Fruit fly (Drosophila melanogaster) whole organism, prepupa: ENCODE measurements around the gene lectin-37Db.

Source experiments
- Blimp-1 ChIP-seq: fragments of 200-800 bp; sonication (Bioruptor generic); optimal IDR thresholded peaks from 3 replicates; lab custom pipeline; 2017; ENCODE audit warnings: missing biosample characterization, missing genetic modification characterization, mild to moderate bottlenecking, moderate library complexity, missing genetic modification reagents
- CG10631 ChIP-seq: fragments of 200-800 bp; sonication (Bioruptor generic); optimal IDR thresholded peaks from 2 replicates; lab custom pipeline; 2016; ENCODE audit warnings: missing biosample characterization, missing genetic modification characterization
- CG10669 ChIP-seq: fragments of 200-800 bp; sonication (Bioruptor generic); optimal IDR thresholded peaks from 3 replicates; lab custom pipeline; 2018; ENCODE audit warnings: missing biosample characterization, mild to moderate bottlenecking, missing genetic modification characterization, moderate library complexity
- CG11294 ChIP-seq: fragments of 200-800 bp; sonication (Bioruptor generic); IDR thresholded peaks from 2 replicates; pipeline ENCODE4 v1.3.6; 2022; ENCODE audit warnings: missing biosample characterization, missing genetic modification characterization
- CG11762 ChIP-seq: fragments of 200-800 bp; sonication (Bioruptor generic); optimal IDR thresholded peaks from 3 replicates; lab custom pipeline; 2016; ENCODE audit warnings: missing biosample characterization, missing genetic modification characterization; ENCODE audit not compliant: insufficient read depth
- CG11902 ChIP-seq: fragments of 200-800 bp; sonication (Bioruptor generic); optimal IDR thresholded peaks from 3 replicates; lab custom pipeline; 2016; ENCODE audit warnings: missing biosample characterization, missing genetic modification characterization
- CG15336 ChIP-seq: fragments of 200-800 bp; sonication (Bioruptor generic); IDR thresholded peaks from 2 replicates; pipeline ENCODE4 v1.3.6; 2022; ENCODE audit warnings: missing biosample characterization, missing genetic modification characterization
- CG16779 ChIP-seq: fragments of 200-800 bp; sonication (Bioruptor generic); optimal IDR thresholded peaks from 3 replicates; lab custom pipeline; 2017; ENCODE audit warnings: missing biosample characterization, mild to moderate bottlenecking, missing genetic modification characterization
- CG3032 ChIP-seq: fragments of 200-800 bp; optimal IDR thresholded peaks from 2 replicates; lab custom pipeline; 2019; ENCODE audit warnings: missing biosample characterization, mild to moderate bottlenecking, missing genetic modification characterization, moderate library complexity
- CG31627 ChIP-seq: fragments of 200-800 bp; sonication (Bioruptor generic); optimal IDR thresholded peaks from 3 replicates; lab custom pipeline; 2016; ENCODE audit warnings: missing biosample characterization, missing genetic modification characterization
- CG34406 ChIP-seq: fragments of 200-800 bp; sonication (Bioruptor generic); optimal IDR thresholded peaks from 3 replicates; lab custom pipeline; 2016; ENCODE audit warnings: missing biosample characterization, missing genetic modification characterization
- CG4318 ChIP-seq: fragments of 200-800 bp; sonication (Bioruptor generic); optimal IDR thresholded peaks from 3 replicates; lab custom pipeline; 2017; ENCODE audit warnings: missing biosample characterization, mild to moderate bottlenecking, missing genetic modification characterization
- CG6276 ChIP-seq: fragments of 200-800 bp; sonication (Bioruptor generic); optimal IDR thresholded peaks from 2 replicates; lab custom pipeline; 2017; ENCODE audit warnings: missing biosample characterization, mild to moderate bottlenecking, missing genetic modification characterization
- CG6808 ChIP-seq: fragments of 200-800 bp; sonication (Bioruptor generic); optimal IDR thresholded peaks from 3 replicates; lab custom pipeline; 2017; ENCODE audit warnings: missing biosample characterization, missing genetic modification characterization, mild to moderate bottlenecking, moderate library complexity, missing genetic modification reagents
- CG6854 ChIP-seq: fragments of 200-800 bp; sonication (Bioruptor generic); optimal IDR thresholded peaks from 2 replicates; lab custom pipeline; 2017; ENCODE audit warnings: missing biosample characterization, mild to moderate bottlenecking, missing genetic modification characterization
- CG7368 ChIP-seq: fragments of 200-800 bp; sonication (Bioruptor generic); optimal IDR thresholded peaks from 3 replicates; lab custom pipeline; 2016; ENCODE audit warnings: missing biosample characterization, missing genetic modification characterization
- CG8119 ChIP-seq: fragments of 200-800 bp; sonication (Bioruptor generic); IDR thresholded peaks from 3 replicates; pipeline ENCODE4 v1.3.6; 2022; ENCODE audit warnings: missing biosample characterization, missing genetic modification characterization
- CG8319 ChIP-seq: fragments of 200-800 bp; sonication (Bioruptor generic); optimal IDR thresholded peaks from 3 replicates; lab custom pipeline; 2016; ENCODE audit warnings: missing biosample characterization, missing genetic modification characterization
- CG8632 ChIP-seq: fragments of 200-800 bp; sonication (Bioruptor generic); optimal IDR thresholded peaks from 3 replicates; lab custom pipeline; 2016; ENCODE audit warnings: missing biosample characterization, missing genetic modification characterization
- Eip75B ChIP-seq: fragments of 200-800 bp; sonication (Bioruptor generic); optimal IDR thresholded peaks from 3 replicates; lab custom pipeline; 2016; ENCODE audit warnings: missing biosample characterization, missing genetic modification characterization
- Eip78C ChIP-seq: fragments of 200-800 bp; sonication (Bioruptor generic); peaks from one replicate; lab custom pipeline; 2016; ENCODE audit warnings: missing biosample characterization, missing genetic modification characterization
- Eip93F ChIP-seq: fragments of 200-800 bp; sonication (Bioruptor generic); optimal IDR thresholded peaks from 2 replicates; lab custom pipeline; 2016; ENCODE audit warnings: missing biosample characterization, mild to moderate bottlenecking, missing genetic modification characterization
- Ets96B ChIP-seq: fragments of 200-800 bp; optimal IDR thresholded peaks from 2 replicates; lab custom pipeline; 2019; ENCODE audit warnings: missing biosample characterization, mild to moderate bottlenecking, missing genetic modification characterization, moderate library complexity
- Gug ChIP-seq: fragments of 200-800 bp; sonication (Bioruptor generic); IDR thresholded peaks from 2 replicates; pipeline ENCODE4 v1.3.6; 2022; ENCODE audit warnings: missing biosample characterization, missing genetic modification characterization
- Hr38 ChIP-seq: sonication (Bioruptor generic); optimal IDR thresholded peaks from 2 replicates; lab custom pipeline; 2016; ENCODE audit warnings: missing biosample characterization, missing genetic modification characterization
- Hr39 ChIP-seq: fragments of 200-800 bp; sonication (Bioruptor generic); optimal IDR thresholded peaks from 2 replicates; lab custom pipeline; 2016; ENCODE audit warnings: missing biosample characterization, missing genetic modification characterization
- Hr4 ChIP-seq: fragments of 200-800 bp; sonication (Bioruptor generic); optimal IDR thresholded peaks from 3 replicates; lab custom pipeline; 2016; ENCODE audit warnings: missing biosample characterization, missing genetic modification characterization
- Lpt ChIP-seq: fragments of 200-800 bp; sonication (Bioruptor generic); optimal IDR thresholded peaks from 3 replicates; lab custom pipeline; 2016; ENCODE audit warnings: missing biosample characterization, missing genetic modification characterization
- Met ChIP-seq: fragments of 200-800 bp; sonication (Bioruptor generic); optimal IDR thresholded peaks from 3 replicates; lab custom pipeline; 2016; ENCODE audit warnings: missing biosample characterization, missing genetic modification characterization
- OdsH ChIP-seq: fragments of 200-800 bp; sonication (Bioruptor generic); optimal IDR thresholded peaks from 3 replicates; lab custom pipeline; 2016; ENCODE audit warnings: missing biosample characterization, missing genetic modification characterization
- Smox ChIP-seq: fragments of 200-800 bp; sonication (Bioruptor generic); optimal IDR thresholded peaks from 3 replicates; lab custom pipeline; 2016; ENCODE audit warnings: missing biosample characterization, missing genetic modification characterization
- Sox102F ChIP-seq: fragments of 200-800 bp; sonication (Bioruptor generic); optimal IDR thresholded peaks from 2 replicates; lab custom pipeline; 2016; ENCODE audit warnings: missing biosample characterization, mild to moderate bottlenecking, missing genetic modification characterization
- Sox15 ChIP-seq: fragments of 200-800 bp; sonication (Bioruptor generic); optimal IDR thresholded peaks from 3 replicates; lab custom pipeline; 2016; ENCODE audit warnings: missing biosample characterization, missing genetic modification characterization
- achi ChIP-seq: fragments of 200-800 bp; sonication (Bioruptor generic); optimal IDR thresholded peaks from 3 replicates; lab custom pipeline; 2016; ENCODE audit warnings: missing biosample characterization, missing genetic modification characterization
- acj6 ChIP-seq: fragments of 200-800 bp; sonication (Bioruptor generic); optimal IDR thresholded peaks from 3 replicates; lab custom pipeline; 2016; ENCODE audit warnings: missing biosample characterization, missing genetic modification characterization
- cyc ChIP-seq: fragments of 200-800 bp; sonication (Bioruptor generic); optimal IDR thresholded peaks from 3 replicates; lab custom pipeline; 2016; ENCODE audit warnings: missing biosample characterization, missing genetic modification characterization
- dac ChIP-seq: fragments of 200-800 bp; sonication (Bioruptor generic); optimal IDR thresholded peaks from 2 replicates; lab custom pipeline; 2017; ENCODE audit warnings: missing biosample characterization, mild to moderate bottlenecking, missing genetic modification characterization
- dsx ChIP-seq: fragments of 200-800 bp; optimal IDR thresholded peaks from 3 replicates; lab custom pipeline; 2019; ENCODE audit warnings: missing biosample characterization, mild to moderate bottlenecking, missing genetic modification characterization, moderate library complexity; ENCODE audit not compliant: poor library complexity, severe bottlenecking
- fd85E ChIP-seq: fragments of 200-800 bp; sonication (Bioruptor generic); optimal IDR thresholded peaks from 3 replicates; lab custom pipeline; 2016; ENCODE audit warnings: missing biosample characterization, missing genetic modification characterization
- fkh ChIP-seq: fragments of 200-800 bp; sonication (Bioruptor generic); optimal IDR thresholded peaks from 3 replicates; lab custom pipeline; 2017; ENCODE audit warnings: missing biosample characterization, mild to moderate bottlenecking, missing genetic modification characterization, moderate library complexity
- lz ChIP-seq: fragments of 200-800 bp; sonication (Bioruptor generic); optimal IDR thresholded peaks from 3 replicates; lab custom pipeline; 2016; ENCODE audit warnings: missing biosample characterization, missing genetic modification characterization
- net ChIP-seq: fragments of 200-800 bp; sonication (Bioruptor generic); optimal IDR thresholded peaks from 3 replicates; lab custom pipeline; 2016; ENCODE audit warnings: missing biosample characterization, missing genetic modification characterization
- salr ChIP-seq, 2 experiments: fragments of 200-800 bp; sonication (Bioruptor generic); optimal IDR thresholded peaks; 3 replicates each; lab custom pipeline; 2016 to 2018; ENCODE audit warnings: missing biosample characterization in 2 of 2, missing genetic modification characterization in 2 of 2, mild to moderate bottlenecking in 1 of 2
- spab ChIP-seq: fragments of 200-800 bp; sonication (Bioruptor generic); optimal IDR thresholded peaks from 2 replicates; lab custom pipeline; 2017; ENCODE audit warnings: missing biosample characterization, mild to moderate bottlenecking, missing genetic modification characterization, missing genetic modification reagents
- svp ChIP-seq: fragments of 200-800 bp; sonication (Bioruptor generic); peaks from one replicate; lab custom pipeline; 2016; ENCODE audit warnings: missing biosample characterization, missing genetic modification characterization
- topi ChIP-seq: fragments of 200-800 bp; sonication (Bioruptor generic); optimal IDR thresholded peaks from 3 replicates; lab custom pipeline; 2016; ENCODE audit warnings: missing biosample characterization, missing genetic modification characterization
- vri ChIP-seq: fragments of 200-800 bp; sonication (Bioruptor generic); optimal IDR thresholded peaks from 3 replicates; lab custom pipeline; 2016; ENCODE audit warnings: missing biosample characterization, mild to moderate bottlenecking, missing genetic modification characterization

lectin-37Db gene

DNA sequence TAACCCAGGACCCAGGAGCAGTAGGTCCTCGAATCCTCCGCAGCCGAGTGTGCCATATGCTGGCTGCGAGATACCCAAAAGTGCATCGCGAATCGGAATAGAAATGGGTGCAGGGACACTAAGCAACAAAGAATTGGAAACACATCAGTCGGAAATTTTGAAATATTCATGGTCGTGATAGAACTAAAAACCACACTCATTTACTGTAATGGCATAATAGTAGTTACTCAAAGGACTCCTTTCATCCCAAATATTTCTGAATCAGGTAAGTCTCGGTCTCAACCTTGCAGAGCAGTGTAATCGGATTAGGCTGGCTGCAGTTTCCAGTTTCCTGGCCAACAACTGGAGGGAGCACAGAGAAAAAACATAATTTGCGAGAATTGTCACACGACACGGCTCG is 42.7 kb upstream of the lectin-37Db start (continued):
- TF ChIP-seq lz (GFP tag; lab: Kevin White, UChicago) (peak; percentile 23), CG15336 (peak; percentile 89), CG11902 (GFP tag; lab: Kevin White, UChicago) (peak; percentile 5), Eip93F (GFP tag; lab: Kevin White, UChicago) (no peak), CG4318 (GFP tag; lab: Kevin White, UChicago) (peak; percentile 65), fd85E (GFP tag; lab: Kevin White, UChicago) (no peak), Ets96B (tag; lab: Kevin White, UChicago) (peak; percentile 40), CG34406 (GFP tag; lab: Kevin White, UChicago) (peak; percentile 37), Hr38 (GFP tag; lab: Kevin White, UChicago) (no peak), dac (GFP tag; lab: Kevin White, UChicago) (peak; percentile 49), vri (no peak), CG8119 (GFP tag; lab: Robert Waterston, UW) (peak; percentile 86), cyc (GFP tag; lab: Kevin White, UChicago) (peak; percentile 26), CG31627 (GFP tag; lab: Kevin White, UChicago) (peak; percentile 14), Blimp-1 (no peak), Eip75B (GFP tag; lab: Kevin White, UChicago) (peak; percentile 51), CG10669 (GFP tag; lab: Kevin White, UChicago) (peak; percentile 66), Hr39 (GFP tag; lab: Kevin White, UChicago) (peak; percentile 11), net (GFP tag; lab: Kevin White, UChicago) (peak; percentile 53), Smox (GFP tag; lab: Kevin White, UChicago) (peak; percentile 23), CG16779 (tag; lab: Kevin White, UChicago) (peak; percentile 51), topi (GFP tag; lab: Kevin White, UChicago) (peak; percentile 23), svp (GFP tag; lab: Kevin White, UChicago) (peak; percentile 59), Eip78C (GFP tag; lab: Kevin White, UChicago) (peak; percentile 76)

DNA sequence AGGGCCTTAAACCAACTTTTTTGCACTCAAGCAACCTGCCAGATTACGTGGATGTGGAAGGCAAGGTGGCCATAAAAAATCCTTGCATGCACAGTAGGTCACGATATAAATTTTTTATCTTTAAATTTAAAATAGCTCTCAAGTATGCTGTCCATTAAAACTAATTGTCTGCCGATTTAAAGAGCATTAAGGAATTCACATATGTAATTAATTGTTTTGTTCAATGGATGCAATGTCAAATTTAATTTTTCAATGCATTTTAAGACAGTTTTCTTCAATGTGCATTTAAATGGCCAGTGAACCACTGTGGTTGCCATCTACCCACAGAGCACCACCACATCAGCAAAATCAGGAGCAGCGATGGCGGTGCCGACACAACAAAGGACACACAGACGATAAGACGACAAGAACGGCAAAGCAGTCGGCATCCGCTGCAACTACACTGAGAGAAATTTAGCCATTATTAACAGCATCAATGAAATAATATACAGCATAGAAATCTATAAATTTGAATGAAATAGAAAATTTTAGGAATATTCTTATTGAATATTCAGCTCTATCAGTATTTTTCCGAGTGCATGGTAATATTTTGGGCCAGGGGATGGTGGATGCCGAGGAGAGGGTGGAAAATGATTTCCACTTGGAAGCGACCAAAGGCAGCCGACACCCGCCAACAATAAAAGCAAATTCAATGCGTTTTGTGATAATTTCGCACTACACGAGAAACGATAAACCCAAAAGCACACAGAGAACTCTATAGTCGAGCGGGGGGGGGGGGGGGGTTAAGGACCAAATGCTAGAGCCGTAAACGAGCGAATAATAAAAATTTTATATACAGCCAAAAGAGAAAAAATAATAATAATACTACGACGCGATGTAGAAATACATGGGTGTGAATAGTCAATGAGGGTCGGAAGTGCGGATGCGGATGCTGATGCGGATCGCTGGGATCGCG is 41.5 kb upstream of the lectin-37Db start:
- TF ChIP-seq CG8632 (GFP tag; lab: Kevin White, UChicago) (no peak), CG4318 (GFP tag; lab: Kevin White, UChicago) (no peak), Sox15 (GFP tag; lab: Kevin White, UChicago) (no peak), Met (peak; percentile 37), achi (peak; percentile 0), fkh (GFP tag; lab: Kevin White, UChicago) (no peak), CG3032 (tag; lab: Kevin White, UChicago) (peak; percentile 50), CG10631 (peak; percentile 26), CG6276 (GFP tag; lab: Kevin White, UChicago) (no peak), CG11902 (GFP tag; lab: Kevin White, UChicago) (no peak), dsx (GFP tag; lab: Kevin White, UChicago) (no peak), CG6854 (GFP tag; lab: Kevin White, UChicago) (no peak), Hr38 (GFP tag; lab: Kevin White, UChicago) (no peak), Lpt (GFP tag; lab: Kevin White, UChicago) (no peak), CG11762 (GFP tag; lab: Kevin White, UChicago) (no peak), Eip93F (GFP tag; lab: Kevin White, UChicago) (no peak), CG11294 (GFP tag; lab: Robert Waterston, UW) (no peak), CG7368 (GFP tag; lab: Kevin White, UChicago) (no peak), CG16779 (tag; lab: Kevin White, UChicago) (no peak), CG8319 (GFP tag; lab: Kevin White, UChicago) (no peak), lz (GFP tag; lab: Kevin White, UChicago) (peak; percentile 7), Gug (GFP tag; lab: Robert Waterston, UW) (no peak), acj6 (GFP tag; lab: Kevin White, UChicago) (peak; percentile 30), Sox102F (no peak), Hr39 (GFP tag; lab: Kevin White, UChicago) (no peak), OdsH (GFP tag; lab: Kevin White, UChicago) (peak; percentile 23), spab (GFP tag; lab: Kevin White, UChicago) (peak; percentile 35), salr (GFP tag; optimal IDR thresholded peaks at IDR 0.05; lab: Kevin White, UChicago) (no peak), CG6808 (GFP tag; lab: Kevin White, UChicago) (peak; percentile 12), Hr4 (no peak), cyc (GFP tag; lab: Kevin White, UChicago) (no peak)
